Worm (Caenorhabditis elegans): ENCODE data around the gene pes-5.
A peak's percentile ranks its signal among the peaks of the same experiment; 100 is the strongest.

pes-5 gene

ce11 chrII:11829920-11830319, at the start of gene pes-5:
Gene pes-5, minus strand, starts transcription at chrII:11830020.
- TF ChIP-seq him-1 (tag; optimal IDR thresholded peaks at IDR 0.05) = no peak
- no peak for TF ChIP-seq W03F9.2 (tag; optimal IDR thresholded peaks at IDR 0.05)

DNA sequence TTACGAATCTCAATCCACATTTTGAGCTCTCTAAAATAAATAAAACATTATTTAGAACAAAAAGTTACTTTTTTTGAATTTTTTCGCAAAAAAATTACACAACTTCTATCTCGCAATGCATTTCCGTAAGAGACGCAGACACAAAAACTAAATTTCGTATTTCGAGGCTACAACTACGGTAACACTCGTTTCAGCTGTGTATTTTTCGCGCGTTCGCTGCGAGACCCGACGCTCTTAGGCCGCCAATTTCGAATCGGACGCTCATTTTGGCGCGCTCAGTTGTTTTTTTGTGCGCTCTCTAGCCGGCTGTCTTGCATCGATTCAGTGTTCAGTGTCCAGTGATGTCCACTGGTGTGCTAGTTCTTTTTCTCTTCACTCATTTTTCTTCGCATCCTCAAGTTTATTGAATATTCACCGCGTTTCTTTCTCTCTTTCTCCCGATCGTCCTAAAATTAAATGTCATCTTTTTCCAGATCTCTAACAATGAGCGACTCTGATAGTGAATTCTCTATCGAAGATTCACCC, 44.9 kb upstream of the pes-5 start, which contains the start of the genes npp-3 and top-2:
Gene npp-3, minus strand, starts transcription at position 115 of the 525 bp plus-strand sequence.
Gene top-2, plus strand, starts transcription at position 475 of the 525 bp plus-strand sequence.
- TF ChIP-seq dao-5 (tag; optimal IDR thresholded peaks at IDR 0.05) (no peak), him-1 (tag; optimal IDR thresholded peaks at IDR 0.05) (peak; percentile 74), W03F9.2 (tag; optimal IDR thresholded peaks at IDR 0.05) (peak; percentile 88)

DNA sequence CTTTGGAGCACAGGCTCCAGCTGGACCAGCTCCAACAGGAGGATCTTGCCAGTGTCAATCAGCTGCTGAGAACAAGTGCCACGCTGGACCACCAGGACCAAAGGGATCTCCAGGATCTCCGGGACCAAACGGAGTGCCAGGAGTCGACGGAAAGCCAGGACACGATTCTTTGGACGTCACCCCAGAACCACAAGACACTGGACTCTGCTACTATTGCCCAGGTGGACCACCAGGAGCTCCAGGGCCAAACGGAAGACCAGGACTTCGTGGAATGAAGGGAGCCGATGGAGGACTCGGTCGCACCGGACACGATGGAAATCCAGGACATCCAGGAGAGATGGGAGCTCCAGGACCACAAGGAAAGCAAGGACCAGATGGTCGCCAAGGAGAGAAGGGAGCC, 39.1 kb upstream of the pes-5 start:
- no peak for TF ChIP-seq him-1 (tag; optimal IDR thresholded peaks at IDR 0.05)
- TF ChIP-seq W03F9.2 (tag; optimal IDR thresholded peaks at IDR 0.05) = no peak
- no peak for TF ChIP-seq dao-5 (tag; optimal IDR thresholded peaks at IDR 0.05)

- TF ChIP-seq him-1 (tag; optimal IDR thresholded peaks at IDR 0.05) (no peak), W03F9.2 (tag; optimal IDR thresholded peaks at IDR 0.05) (no peak), dao-5 (tag; optimal IDR thresholded peaks at IDR 0.05) (no peak)
Observed at ce11 chrII:11868234-11868633, 38.4 kb upstream of the pes-5 start, which contains the start of gene col-84. Gene col-84, plus strand, starts transcription at chrII:11868534.

ce11 chrII:11865644-11866043, 35.8 kb upstream of the pes-5 start, which contains the start of gene K12D12.4:
Gene K12D12.4, minus strand, starts transcription at chrII:11865744.
- TF ChIP-seq dao-5 (tag; optimal IDR thresholded peaks at IDR 0.05) (no peak), W03F9.2 (tag; optimal IDR thresholded peaks at IDR 0.05) (no peak), him-1 (tag; optimal IDR thresholded peaks at IDR 0.05) (no peak)

DNA sequence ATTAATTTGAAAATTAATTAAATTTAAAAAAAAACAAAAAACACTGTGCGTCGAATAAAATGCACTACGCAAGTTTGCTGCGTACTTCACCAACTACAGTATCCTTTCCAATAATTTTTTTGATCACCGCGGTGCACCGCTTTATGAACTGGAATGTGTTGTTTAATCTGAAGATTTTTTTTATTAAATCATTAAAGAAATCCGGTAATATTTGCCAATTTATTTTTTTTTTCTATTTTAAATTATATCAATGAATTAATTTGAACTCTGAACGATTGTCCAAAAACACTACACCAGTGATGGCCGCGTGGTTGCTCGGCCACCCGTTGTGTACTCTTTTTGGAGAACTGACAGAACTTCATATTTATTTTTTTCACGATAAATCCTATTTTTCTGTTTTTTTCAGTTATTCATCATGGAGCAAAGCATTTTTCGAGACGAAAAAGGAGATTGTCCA, 30.8 kb upstream of the pes-5 start, which contains the start of gene K12D12.5:
Gene K12D12.5, plus strand, starts transcription at position 407 of the 457 bp plus-strand sequence.
- TF ChIP-seq him-1 (tag; optimal IDR thresholded peaks at IDR 0.05) = no peak
- peak; percentile 25 for TF ChIP-seq W03F9.2 (tag; optimal IDR thresholded peaks at IDR 0.05)

- TF ChIP-seq dao-5 (tag; optimal IDR thresholded peaks at IDR 0.05) (no peak), him-1 (tag; optimal IDR thresholded peaks at IDR 0.05) (no peak), W03F9.2 (tag; optimal IDR thresholded peaks at IDR 0.05) (no peak)
Observed at ce11 chrII:11859833-11860232, 30.0 kb upstream of the pes-5 start.

- TF ChIP-seq dao-5 (tag; optimal IDR thresholded peaks at IDR 0.05) (no peak), W03F9.2 (tag; optimal IDR thresholded peaks at IDR 0.05) (no peak), him-1 (tag; optimal IDR thresholded peaks at IDR 0.05) (no peak)
Observed at ce11 chrII:11856361-11856760, 26.5 kb upstream of the pes-5 start, which contains the start of gene clh-1. Gene clh-1, minus strand, starts transcription at chrII:11856461.

ce11 chrII:11854749-11855148, 24.9 kb upstream of the pes-5 start:
- TF ChIP-seq him-1 (tag; optimal IDR thresholded peaks at IDR 0.05) = no peak
- TF ChIP-seq W03F9.2 (tag; optimal IDR thresholded peaks at IDR 0.05) = no peak
- TF ChIP-seq dao-5 (tag; optimal IDR thresholded peaks at IDR 0.05) = no peak

DNA sequence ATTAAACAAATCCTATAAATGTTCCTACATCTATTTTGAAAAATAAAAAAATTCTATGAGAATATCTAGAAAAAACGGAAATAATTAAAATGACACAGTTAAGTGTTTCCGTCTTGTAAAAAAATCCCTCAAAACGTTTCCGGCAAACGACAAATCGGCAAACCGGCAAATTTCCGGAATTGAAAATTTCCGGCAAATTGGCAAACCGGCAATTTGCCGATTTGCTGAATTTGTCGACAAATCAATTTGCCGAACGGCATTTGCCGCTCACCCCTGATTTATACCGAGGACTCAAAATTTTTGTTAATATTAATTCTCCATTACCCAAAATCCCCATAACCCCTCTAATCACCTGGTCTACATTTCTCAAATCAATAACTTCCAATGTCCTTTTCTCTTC, 23.3 kb upstream of the pes-5 start:
- TF ChIP-seq him-1 (tag; optimal IDR thresholded peaks at IDR 0.05) = no peak
- no peak for TF ChIP-seq dao-5 (tag; optimal IDR thresholded peaks at IDR 0.05)
- no peak for TF ChIP-seq W03F9.2 (tag; optimal IDR thresholded peaks at IDR 0.05)

- TF ChIP-seq dao-5 (tag; optimal IDR thresholded peaks at IDR 0.05) (no peak), W03F9.2 (tag; optimal IDR thresholded peaks at IDR 0.05) (no peak), him-1 (tag; optimal IDR thresholded peaks at IDR 0.05) (no peak)
Observed at ce11 chrII:11852191-11852901, 22.5 kb upstream of the pes-5 start.

DNA sequence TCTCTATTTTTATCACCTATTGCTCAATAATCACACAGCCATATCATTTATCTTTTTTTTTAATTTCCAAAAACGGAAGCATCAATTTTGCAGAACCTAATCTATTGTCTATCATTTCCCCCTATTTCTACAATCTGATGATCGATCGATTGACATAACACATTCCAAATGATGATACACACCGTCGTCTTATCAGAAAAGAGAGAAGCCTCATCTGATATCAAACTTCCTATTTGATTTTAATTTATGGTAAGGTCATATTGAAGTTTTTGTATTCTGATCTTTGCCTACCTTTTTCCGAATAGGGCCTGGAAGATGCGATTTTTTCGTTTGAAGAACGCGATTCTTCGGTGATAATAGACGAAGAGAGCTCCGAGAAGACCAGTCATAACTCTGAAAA, 19.8 kb upstream of the pes-5 start:
- TF ChIP-seq dao-5 (tag; optimal IDR thresholded peaks at IDR 0.05) (no peak), W03F9.2 (tag; optimal IDR thresholded peaks at IDR 0.05) (no peak), him-1 (tag; optimal IDR thresholded peaks at IDR 0.05) (no peak)

DNA sequence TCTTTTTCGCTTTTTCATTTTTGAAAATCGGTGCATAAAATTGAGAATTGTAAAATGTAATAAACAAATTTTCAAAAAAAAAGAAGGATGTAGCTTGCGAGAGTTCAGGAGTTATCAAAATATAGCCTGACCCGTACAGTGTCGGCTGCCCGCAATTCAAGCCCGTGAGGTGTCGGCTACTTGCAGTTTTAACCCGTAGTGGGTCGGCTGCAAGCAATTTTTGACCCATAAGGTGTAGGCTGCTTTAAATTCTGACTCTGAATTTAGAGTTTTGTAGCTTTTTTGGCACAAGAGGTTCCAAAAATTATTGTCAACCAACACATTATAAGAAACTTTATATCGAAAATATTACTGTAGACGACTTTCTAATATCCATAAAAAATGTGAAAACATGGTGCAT, 16.1 kb upstream of the pes-5 start:
- TF ChIP-seq him-1 (tag; optimal IDR thresholded peaks at IDR 0.05) = no peak
- no peak for TF ChIP-seq W03F9.2 (tag; optimal IDR thresholded peaks at IDR 0.05)
- no peak for TF ChIP-seq dao-5 (tag; optimal IDR thresholded peaks at IDR 0.05)

- no peak for TF ChIP-seq W03F9.2 (tag; optimal IDR thresholded peaks at IDR 0.05)
Observed at ce11 chrII:11844984-11845383, 15.2 kb upstream of the pes-5 start.
